Worm (Caenorhabditis elegans): ENCODE results near the gene his-37.

his-37 gene

DNA sequence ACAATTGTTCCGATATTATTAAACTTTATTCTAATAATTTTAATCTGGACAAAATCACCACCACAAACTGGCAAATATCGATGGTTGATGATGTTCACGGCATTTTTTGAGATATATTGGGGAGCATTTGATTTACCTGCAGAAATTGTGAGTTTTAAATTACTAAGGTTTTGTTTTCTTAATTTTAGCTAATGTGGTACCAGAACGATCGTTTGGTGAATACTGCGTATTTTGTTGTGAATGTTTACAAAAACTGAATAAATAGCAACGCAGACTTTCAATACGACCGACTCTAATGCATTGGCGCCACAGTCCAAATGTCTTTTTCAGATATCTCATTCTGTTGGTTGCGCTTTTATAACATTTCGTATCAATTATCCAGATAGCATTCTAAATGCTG lies 25.2 kb upstream of the his-37 start:
- TF ChIP-seq rpc-1 (optimal IDR thresholded peaks at IDR 0.05) (no peak), rpc-1 (tag; optimal IDR thresholded peaks at IDR 0.05) (no peak), mes-4 (tag; optimal IDR thresholded peaks at IDR 0.05) (no peak), B0261.1 (tag; optimal IDR thresholded peaks at IDR 0.05) (no peak), F57A8.1 (GFP tag; optimal IDR thresholded peaks at IDR 0.05) (no peak), die-1 (tag; optimal IDR thresholded peaks at IDR 0.05) (no peak), snpc-3.4 (tag; optimal IDR thresholded peaks at IDR 0.05) (no peak), mxl-1 (tag; optimal IDR thresholded peaks at IDR 0.05) (no peak), dpl-1 (GFP tag; optimal IDR thresholded peaks at IDR 0.05) (no peak), chd-7 (tag; optimal IDR thresholded peaks at IDR 0.05) (no peak), Y56A3A.18 (GFP tag; IDR thresholded peaks at IDR 0.05) (no peak), rec-8 (tag; optimal IDR thresholded peaks at IDR 0.05) (no peak), somi-1 (GFP tag; optimal IDR thresholded peaks at IDR 0.05) (no peak), lin-54 (GFP tag; optimal IDR thresholded peaks at IDR 0.05) (no peak), lag-1 (GFP tag; IDR thresholded peaks at IDR 0.05) (no peak), hlh-12 (tag; optimal IDR thresholded peaks at IDR 0.05) (no peak)

DNA sequence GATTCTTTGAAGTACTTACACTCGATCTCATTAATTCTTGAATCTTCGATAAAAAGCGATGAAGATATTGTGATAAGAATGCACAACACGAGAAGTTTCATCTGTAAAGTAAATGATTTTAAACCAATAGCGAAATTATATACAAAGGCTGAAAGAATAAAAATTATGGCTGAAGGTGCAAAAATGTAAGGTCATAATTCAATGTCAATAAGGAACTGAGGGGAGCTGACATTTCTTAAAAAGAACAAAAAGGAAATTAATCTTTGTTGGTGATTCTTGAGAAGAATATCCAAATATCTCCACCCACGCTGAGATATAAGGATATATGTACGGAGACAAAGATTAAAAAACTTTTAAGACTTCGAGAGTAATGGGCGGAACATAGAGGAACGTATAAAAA lies 22.8 kb upstream of the his-37 start, which contains the start of gene C50F4.9:
C50F4.9 (minus strand) TSS at position 101 of the 400 bp plus-strand sequence.
- TF ChIP-seq B0261.1 (tag; optimal IDR thresholded peaks at IDR 0.05) = no peak
- TF ChIP-seq nfya-1 (tag; optimal IDR thresholded peaks at IDR 0.05; ENCODE audit: borderline replicate concordance, insufficient read depth) = no peak
- no peak for TF ChIP-seq Y79H2A.3 (GFP tag; conservative IDR thresholded peaks at IDR 0.05)
- TF ChIP-seq egl-44 (GFP tag; IDR thresholded peaks at IDR 0.05) = no peak
- TF ChIP-seq F10E7.11 (tag; optimal IDR thresholded peaks at IDR 0.05) = no peak
- no peak for TF ChIP-seq lir-1 (GFP tag; conservative IDR thresholded peaks at IDR 0.05)
- TF ChIP-seq somi-1 (GFP tag; optimal IDR thresholded peaks at IDR 0.05) = no peak
- TF ChIP-seq F57C9.4 (tag; optimal IDR thresholded peaks at IDR 0.05) = no peak
- TF ChIP-seq dox-1 (GFP tag; IDR thresholded peaks at IDR 0.05) = no peak

- TF ChIP-seq cebp-1 (GFP tag; IDR thresholded peaks at IDR 0.05) = no peak
- TF ChIP-seq cebp-1 (tag; optimal IDR thresholded peaks at IDR 0.05) = no peak
- no peak for TF ChIP-seq sptf-2 (GFP tag; optimal IDR thresholded peaks at IDR 0.05)
- TF ChIP-seq lag-1 (GFP tag; IDR thresholded peaks at IDR 0.05) = no peak
- TF ChIP-seq nhr-80 (tag; optimal IDR thresholded peaks at IDR 0.05) = peak; percentile 95
- no peak for TF ChIP-seq hlh-26 (GFP tag; conservative IDR thresholded peaks at IDR 0.05)
- TF ChIP-seq rec-8 (tag; optimal IDR thresholded peaks at IDR 0.05) = no peak
- peak; percentile 37 for TF ChIP-seq ets-4 (GFP tag; optimal IDR thresholded peaks at IDR 0.05)
Measured at ce11 chrV:9526470-9526869, 20.4 kb upstream of the his-37 start, which contains the start of gene C50F4.1. Gene C50F4.1 (plus strand): TSS chrV:9526793.

DNA sequence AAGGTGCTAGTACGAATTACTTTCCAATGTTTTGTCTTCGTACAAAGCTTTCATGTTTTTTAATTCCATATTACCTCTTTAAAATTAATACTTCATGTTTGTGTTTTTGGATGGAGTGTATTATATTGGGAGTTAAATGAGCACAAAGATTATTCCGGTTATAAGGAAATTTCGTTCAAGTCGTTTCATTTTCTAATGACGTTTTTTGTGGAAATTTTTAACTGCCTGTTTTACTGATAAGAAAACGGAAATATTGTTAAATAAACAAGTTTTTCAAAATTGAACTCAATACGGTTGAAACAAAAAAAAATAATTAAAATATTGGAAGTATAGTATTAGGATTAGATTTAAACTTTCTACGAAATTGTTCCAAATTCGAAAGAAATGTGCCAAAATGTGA lies 19.6 kb upstream of the his-37 start:
- no peak for TF ChIP-seq F22D6.2 (tag; optimal IDR thresholded peaks at IDR 0.05)
- TF ChIP-seq nhr-80 (tag; optimal IDR thresholded peaks at IDR 0.05) = peak; percentile 3
- no peak for TF ChIP-seq lsl-1 (GFP tag; optimal IDR thresholded peaks at IDR 0.05)

ce11 chrV:9527984-9528383 lies 18.9 kb upstream of the his-37 start:
- TF ChIP-seq ceh-100 (GFP tag; IDR thresholded peaks at IDR 0.05) (no peak), pbrm-1 (GFP tag; IDR thresholded peaks at IDR 0.05) (no peak), somi-1 (GFP tag; optimal IDR thresholded peaks at IDR 0.05) (no peak), bed-1 (GFP tag; IDR thresholded peaks at IDR 0.05) (no peak), nhr-80 (tag; optimal IDR thresholded peaks at IDR 0.05) (no peak), pha-4 (tag; optimal IDR thresholded peaks at IDR 0.05) (no peak), C06A6.2 (GFP tag; conservative IDR thresholded peaks at IDR 0.05) (no peak), sea-2 (GFP tag; IDR thresholded peaks at IDR 0.05) (no peak), dpff-1 (tag; optimal IDR thresholded peaks at IDR 0.05) (no peak), ceh-91 (GFP tag; IDR thresholded peaks at IDR 0.05) (no peak), attf-5 (GFP tag; optimal IDR thresholded peaks at IDR 0.05) (no peak)

Data from whole organism, young adult.